Fruit fly (Drosophila melanogaster) whole organism, embryonic: ENCODE results near the gene Prx2.

Experiments used
- Adf1 ChIP-seq: fragments of 200-800 bp; sonication (Bioruptor generic); IDR thresholded peaks from 2 replicates; pipeline ENCODE4 v1.3.6; 2022; ENCODE audit warnings: missing biosample characterization, missing genetic modification characterization
- Atf6 ChIP-seq: fragments of 200-800 bp; sonication (Bioruptor generic); IDR thresholded peaks from 2 replicates; pipeline ENCODE4 v1.3.6; 2022; ENCODE audit warnings: missing biosample characterization, missing genetic modification characterization
- Bgb ChIP-seq: fragments of 200-800 bp; sonication (Bioruptor generic); IDR thresholded peaks from 2 replicates; pipeline ENCODE4 v1.3.6; 2022; ENCODE audit warnings: missing biosample characterization, missing genetic modification characterization; ENCODE audit not compliant: partially characterized antibody
- Blimp-1 ChIP-seq: fragments of 200-800 bp; sonication (Bioruptor generic); optimal IDR thresholded peaks from 3 replicates; lab custom pipeline; 2018; ENCODE audit warnings: missing biosample characterization, missing genetic modification characterization, mild to moderate bottlenecking, moderate library complexity, missing genetic modification reagents
- CG10274 ChIP-seq: fragments of 200-800 bp; sonication (Bioruptor generic); optimal IDR thresholded peaks from 3 replicates; lab custom pipeline; 2017; ENCODE audit warnings: missing biosample characterization, mild to moderate bottlenecking, missing genetic modification characterization
- CG11504 ChIP-seq: fragments of 200-800 bp; sonication (Bioruptor generic); optimal IDR thresholded peaks from 3 replicates; lab custom pipeline; 2019; ENCODE audit warnings: missing biosample characterization, mild to moderate bottlenecking, missing genetic modification characterization, moderate library complexity
- CG11723 ChIP-seq: fragments of 200-800 bp; sonication (Bioruptor generic); optimal IDR thresholded peaks from 2 replicates; lab custom pipeline; 2017; ENCODE audit warnings: missing biosample characterization, mild to moderate bottlenecking, missing genetic modification characterization
- CG12104 ChIP-seq: fragments of 200-800 bp; sonication (Bioruptor generic); optimal IDR thresholded peaks from 3 replicates; lab custom pipeline; 2016; ENCODE audit warnings: missing biosample characterization, missing genetic modification characterization
- CG12236 ChIP-seq: fragments of 200-800 bp; sonication (Bioruptor generic); optimal IDR thresholded peaks from 2 replicates; lab custom pipeline; 2016; ENCODE audit warnings: missing biosample characterization, missing genetic modification characterization
- CG1647 ChIP-seq: fragments of 200-800 bp; sonication (Bioruptor generic); optimal IDR thresholded peaks from 3 replicates; lab custom pipeline; 2016; ENCODE audit warnings: missing biosample characterization, missing genetic modification characterization
- CG16779 ChIP-seq: fragments of 200-800 bp; sonication (Bioruptor generic); IDR thresholded peaks from 2 replicates; pipeline ENCODE4 v1.3.6; 2022; ENCODE audit warnings: missing biosample characterization, missing genetic modification characterization
- CG17186 ChIP-seq: fragments of 200-800 bp; sonication (Bioruptor generic); optimal IDR thresholded peaks from 3 replicates; lab custom pipeline; 2017; ENCODE audit warnings: missing biosample characterization, missing genetic modification reagents, missing genetic modification characterization
- CG17612 ChIP-seq: fragments of 200-800 bp; sonication (Bioruptor generic); IDR thresholded peaks from 2 replicates; pipeline ENCODE4 v1.3.6; 2022; ENCODE audit warnings: missing biosample characterization, missing genetic modification characterization
- CG2202 ChIP-seq: fragments of 200-800 bp; sonication (Bioruptor generic); optimal IDR thresholded peaks from 2 replicates; lab custom pipeline; 2018; ENCODE audit warnings: missing biosample characterization, mild to moderate bottlenecking, missing genetic modification characterization
- CG2889 ChIP-seq: fragments of 200-800 bp; sonication (Bioruptor generic); IDR thresholded peaks from 3 replicates; pipeline ENCODE4 v1.3.6; 2022; ENCODE audit warnings: missing biosample characterization, missing genetic modification characterization
- CG3281 ChIP-seq: fragments of 200-800 bp; sonication (Bioruptor generic); optimal IDR thresholded peaks from 3 replicates; lab custom pipeline; 2017; ENCODE audit warnings: missing biosample characterization, mild to moderate bottlenecking, missing genetic modification characterization
- CG9609 ChIP-seq: fragments of 200-800 bp; sonication (Bioruptor generic); optimal IDR thresholded peaks from 3 replicates; lab custom pipeline; 2016; ENCODE audit warnings: missing biosample characterization, missing genetic modification characterization
- CG9932 ChIP-seq: fragments of 200-800 bp; sonication (Bioruptor generic); IDR thresholded peaks from 2 replicates; pipeline ENCODE4 v1.3.6; 2022; ENCODE audit warnings: missing biosample characterization, missing genetic modification characterization
- Dip2 ChIP-seq: fragments of 200-800 bp; sonication (Bioruptor generic); IDR thresholded peaks from 2 replicates; pipeline ENCODE4 v1.3.6; 2022; ENCODE audit warnings: missing biosample characterization, missing genetic modification characterization
- Doc3 ChIP-seq: fragments of 200-800 bp; sonication (Bioruptor generic); IDR thresholded peaks from 3 replicates; pipeline ENCODE4 v1.3.6; 2022; ENCODE audit warnings: missing biosample characterization, missing genetic modification characterization; ENCODE audit not compliant: partially characterized antibody
- E2f1 ChIP-seq: fragments of 200-800 bp; sonication (Bioruptor generic); IDR thresholded peaks from 2 replicates; pipeline ENCODE4 v1.3.6; 2022; ENCODE audit warnings: missing biosample characterization, missing genetic modification characterization
- HmgD ChIP-seq: fragments of 200-800 bp; sonication (Bioruptor generic); optimal IDR thresholded peaks from 3 replicates; lab custom pipeline; 2016; ENCODE audit warnings: missing biosample characterization, missing genetic modification characterization
- MBD-R2 ChIP-seq: fragments of 200-800 bp; sonication (Bioruptor generic); IDR thresholded peaks from 2 replicates; pipeline ENCODE4 v1.3.6; 2022; ENCODE audit warnings: missing biosample characterization, missing genetic modification characterization
- Nf-YA ChIP-seq: fragments of 200-800 bp; sonication (Bioruptor generic); IDR thresholded peaks from 2 replicates; pipeline ENCODE4 v1.3.6; 2022; ENCODE audit warnings: missing biosample characterization, missing genetic modification characterization
- Nf-YC ChIP-seq: fragments of 200-800 bp; optimal IDR thresholded peaks from 3 replicates; lab custom pipeline; 2019; ENCODE audit warnings: missing biosample characterization, mild to moderate bottlenecking, missing genetic modification characterization, moderate library complexity
- Scr ChIP-seq: fragments of 200-800 bp; sonication (Bioruptor generic); IDR thresholded peaks from 2 replicates; pipeline ENCODE4 v1.3.6; 2022; ENCODE audit warnings: missing biosample characterization, missing genetic modification characterization; ENCODE audit not compliant: partially characterized antibody
- ash1 ChIP-seq: fragments of 200-800 bp; sonication (Bioruptor generic); optimal IDR thresholded peaks from 2 replicates; lab custom pipeline; 2018; ENCODE audit warnings: missing biosample characterization, mild to moderate bottlenecking, missing genetic modification characterization
- bigmax ChIP-seq: fragments of 200-800 bp; sonication (Bioruptor generic); optimal IDR thresholded peaks from 2 replicates; lab custom pipeline; 2018; ENCODE audit warnings: missing biosample characterization, mild to moderate bottlenecking, missing genetic modification characterization
- bowl ChIP-seq: fragments of 200-800 bp; sonication (Bioruptor generic); IDR thresholded peaks from 2 replicates; pipeline ENCODE4 v1.3.6; 2022; ENCODE audit warnings: missing biosample characterization, missing genetic modification characterization
- ci ChIP-seq: fragments of 200-800 bp; sonication (Bioruptor generic); IDR thresholded peaks from 3 replicates; pipeline ENCODE4 v1.3.6; 2022; ENCODE audit warnings: missing biosample characterization, missing genetic modification characterization
- dan ChIP-seq: fragments of 200-800 bp; sonication (Bioruptor generic); IDR thresholded peaks from 2 replicates; pipeline ENCODE4 v1.3.6; 2022; ENCODE audit warnings: missing biosample characterization, missing genetic modification characterization
- danr ChIP-seq: fragments of 200-800 bp; sonication (Bioruptor generic); IDR thresholded peaks from 2 replicates; pipeline ENCODE4 v1.3.6; 2022; ENCODE audit warnings: missing biosample characterization, missing genetic modification characterization
- hth ChIP-seq: fragments of >200 bp; optimal IDR thresholded peaks from 2 replicates; lab custom pipeline; 2017; ENCODE audit warnings: inconsistent platforms
- lab ChIP-seq: fragments of 200-800 bp; sonication (Bioruptor generic); optimal IDR thresholded peaks from 3 replicates; lab custom pipeline; 2017; ENCODE audit warnings: missing biosample characterization, missing genetic modification characterization, mild to moderate bottlenecking, moderate library complexity, missing genetic modification reagents
- mirr ChIP-seq: fragments of 200-800 bp; sonication (Bioruptor generic); optimal IDR thresholded peaks from 3 replicates; lab custom pipeline; 2018; ENCODE audit warnings: missing biosample characterization, mild to moderate bottlenecking, missing genetic modification characterization
- nerfin-1 ChIP-seq: fragments of 200-800 bp; sonication (Bioruptor generic); optimal IDR thresholded peaks from 3 replicates; lab custom pipeline; 2019; ENCODE audit warnings: missing biosample characterization, mild to moderate bottlenecking, missing genetic modification characterization, moderate library complexity
- pfk ChIP-seq: fragments of 200-800 bp; sonication (Bioruptor generic); optimal IDR thresholded peaks from 2 replicates; lab custom pipeline; 2018; ENCODE audit warnings: missing biosample characterization, mild to moderate bottlenecking, missing genetic modification characterization, moderate library complexity
- pzg ChIP-seq: fragments of 200-800 bp; sonication (Bioruptor generic); optimal IDR thresholded peaks from 3 replicates; lab custom pipeline; 2018; ENCODE audit warnings: missing biosample characterization, mild to moderate bottlenecking, missing genetic modification characterization, moderate library complexity
- repo ChIP-seq: fragments of 200-800 bp; sonication (Bioruptor generic); optimal IDR thresholded peaks from 2 replicates; lab custom pipeline; 2016; ENCODE audit warnings: missing biosample characterization, missing genetic modification characterization
- ro ChIP-seq: fragments of 200-800 bp; sonication (Bioruptor generic); IDR thresholded peaks from 2 replicates; pipeline ENCODE4 v1.3.6; 2022; ENCODE audit warnings: missing biosample characterization, missing genetic modification characterization
- row ChIP-seq: fragments of 200-800 bp; sonication (Bioruptor generic); IDR thresholded peaks from 3 replicates; pipeline ENCODE4 v1.3.6; 2022; ENCODE audit warnings: missing biosample characterization, missing genetic modification characterization
- sc ChIP-seq, 3 experiments: fragments of >200 bp in 2 of 3; fragments of 200-800 bp in 1 of 3; sonication (Bioruptor generic) in 1 of 3; optimal IDR thresholded peaks; 2 replicates in 2 of 3; 3 replicates in 1 of 3; lab custom pipeline; 2017; ENCODE audit warnings: mild to moderate bottlenecking in 1 of 3, missing biosample characterization in 1 of 3, missing genetic modification characterization in 1 of 3, missing genetic modification reagents in 1 of 3
- sd ChIP-seq: fragments of 200-800 bp; sonication (Bioruptor generic); optimal IDR thresholded peaks from 3 replicates; lab custom pipeline; 2018; ENCODE audit warnings: missing biosample characterization, mild to moderate bottlenecking, missing genetic modification characterization, moderate library complexity
- sob ChIP-seq: fragments of 200-800 bp; sonication (Bioruptor generic); IDR thresholded peaks from 2 replicates; pipeline ENCODE4 v1.3.6; 2022; ENCODE audit warnings: missing biosample characterization, missing genetic modification characterization
- sqz ChIP-seq: fragments of 200-800 bp; sonication (Bioruptor generic); optimal IDR thresholded peaks from 3 replicates; lab custom pipeline; 2018; ENCODE audit warnings: missing biosample characterization, mild to moderate bottlenecking, missing genetic modification characterization
- tio ChIP-seq: fragments of 200-800 bp; sonication (Bioruptor generic); optimal IDR thresholded peaks from 2 replicates; lab custom pipeline; 2017; ENCODE audit warnings: missing biosample characterization, missing genetic modification characterization, inconsistent platforms
- tna ChIP-seq: fragments of 200-800 bp; sonication (Bioruptor generic); IDR thresholded peaks from 2 replicates; pipeline ENCODE4 v1.3.6; 2022; ENCODE audit warnings: missing biosample characterization, missing genetic modification characterization; ENCODE audit not compliant: partially characterized antibody
- vvl ChIP-seq: fragments of 200-800 bp; sonication (Bioruptor generic); IDR thresholded peaks from 2 replicates; pipeline ENCODE4 v1.3.6; 2022; ENCODE audit warnings: missing biosample characterization, missing genetic modification characterization
- wek ChIP-seq: fragments of 200-800 bp; sonication (Bioruptor generic); optimal IDR thresholded peaks from 3 replicates; lab custom pipeline; 2018; ENCODE audit warnings: missing biosample characterization, mild to moderate bottlenecking, missing genetic modification characterization, moderate library complexity
- zfh1 ChIP-seq: fragments of 200-800 bp; sonication (Bioruptor generic); IDR thresholded peaks from 3 replicates; pipeline ENCODE4 v1.3.6; 2022; ENCODE audit warnings: missing biosample characterization, missing genetic modification characterization
- zfh2 ChIP-seq: fragments of 200-800 bp; sonication (Bioruptor generic); optimal IDR thresholded peaks from 2 replicates; lab custom pipeline; 2016; ENCODE audit warnings: missing biosample characterization, missing genetic modification characterization

The Prx2 gene

dm6 chrX:13287854-13288376, 41.7 kb upstream of the Prx2 start, which contains the start of gene Remo (continued):
- TF ChIP-seq sqz (GFP tag; lab: Kevin White, UChicago) (peak; percentile 78), tna (GFP tag; lab: Robert Waterston, UW) (no peak), CG1647 (no peak), sd (peak; percentile 15), row (GFP tag; lab: Robert Waterston, UW) (peak; percentile 40), CG12104 (GFP tag; lab: Kevin White, UChicago) (no peak), zfh1 (GFP tag; lab: Robert Waterston, UW) (no peak), lab (GFP tag; lab: Kevin White, UChicago) (no peak), Blimp-1 (no peak), dan (no peak), HmgD (GFP tag; lab: Kevin White, UChicago) (peak; percentile 4), tio (GFP tag; lab: Kevin White, UChicago) (no peak), CG9932 (GFP tag; lab: Robert Waterston, UW) (peak; percentile 15; the same call in 1 of the 2 replicates), CG17612 (no peak), bigmax (GFP tag; lab: Kevin White, UChicago) (no peak), Atf6 (GFP tag; lab: Robert Waterston, UW) (no peak), CG17186 (GFP tag; lab: Kevin White, UChicago) (peak; percentile 62), CG2889 (GFP tag; lab: Robert Waterston, UW) (no peak), zfh2 (GFP tag; lab: Kevin White, UChicago) (no peak), pzg (GFP tag; lab: Kevin White, UChicago) (peak; percentile 92), MBD-R2 (GFP tag; lab: Robert Waterston, UW) (peak; percentile 52; the same call in 1 of the 2 replicates), sc (optimal IDR thresholded peaks at IDR 0.05; lab: Kevin White, UChicago) (no peak), sc (GFP tag; optimal IDR thresholded peaks at IDR 0.05; lab: Kevin White, UChicago) (no peak), sob (GFP tag; lab: Robert Waterston, UW) (no peak), CG12236 (GFP tag; lab: Kevin White, UChicago) (no peak), mirr (GFP tag; lab: Kevin White, UChicago) (no peak), ci (GFP tag; lab: Robert Waterston, UW) (0 out of 3 replicates have a peak, but pooled peaks have one; percentile 33), CG3281 (no peak), CG2202 (tag; lab: Kevin White, UChicago) (no peak), CG11504 (no peak), Bgb (GFP tag; lab: Robert Waterston, UW) (peak; percentile 79), E2f1 (no peak), Adf1 (GFP tag; lab: Robert Waterston, UW) (peak; percentile 86), ash1 (GFP tag; lab: Kevin White, UChicago) (no peak), CG9609 (GFP tag; lab: Kevin White, UChicago) (no peak), CG16779 (no peak), bowl (GFP tag; lab: Robert Waterston, UW) (no peak), nerfin-1 (no peak), wek (GFP tag; lab: Kevin White, UChicago) (no peak), Nf-YC (tag; lab: Kevin White, UChicago) (peak; percentile 24), danr (no peak), pfk (GFP tag; lab: Kevin White, UChicago) (no peak), Nf-YA (no peak), CG10274 (no peak), Dip2 (GFP tag; lab: Robert Waterston, UW) (no peak), vvl (no peak), ro (GFP tag; lab: Robert Waterston, UW) (no peak), Doc3 (0 out of 3 replicates have a peak, but pooled peaks have one; percentile 53), hth (lab: Kevin White, UChicago) (no peak), repo (no peak), Scr (GFP tag; lab: Robert Waterston, UW) (peak; percentile 77), CG11723 (GFP tag; lab: Kevin White, UChicago) (no peak)
